Worm (Caenorhabditis elegans) whole organism, early embryonic: ENCODE measurements around the gene fbxb-40.

Experiments
- B0310.2 ChIP-seq: sonication (generic microtip); optimal IDR thresholded peaks from 2 replicates; lab custom pipeline; 2016; ENCODE audit warnings: mild to moderate bottlenecking, missing genetic modification characterization, missing compliant biosample characterization
- aly-1 ChIP-seq: sonication (generic microtip); optimal IDR thresholded peaks from 2 replicates; lab custom pipeline; 2016; ENCODE audit warnings: missing genetic modification characterization, missing compliant biosample characterization
- ama-1 ChIP-seq: fragments of 150-350 bp; optimal IDR thresholded peaks from 2 replicates; lab custom pipeline; 2014
- ceh-36 ChIP-seq: sonication (generic microtip); optimal IDR thresholded peaks from 2 replicates; lab custom pipeline; 2016; ENCODE audit warnings: missing genetic modification characterization, inconsistent platforms, missing compliant biosample characterization
- flt-1 ChIP-seq: fragments of 200-800 bp; sonication (Bioruptor generic); IDR thresholded peaks from 2 replicates; pipeline ENCODE4 v1.3.6; 2022; ENCODE audit warnings: missing genetic modification characterization, missing compliant biosample characterization
- hmbx-1 ChIP-seq: sonication (generic microtip); optimal IDR thresholded peaks from 2 replicates; lab custom pipeline; 2016; ENCODE audit warnings: mild to moderate bottlenecking, missing genetic modification characterization, missing compliant biosample characterization
- hmg-4 ChIP-seq: fragments of 200-800 bp; sonication (Bioruptor generic); optimal IDR thresholded peaks from 2 replicates; lab custom pipeline; 2018; ENCODE audit warnings: mild to moderate bottlenecking, missing genetic modification characterization, missing compliant biosample characterization
- pes-1 ChIP-seq: fragments of 200-800 bp; sonication (Bioruptor generic); IDR thresholded peaks from 2 replicates; pipeline ENCODE4 v1.3.6; 2022; ENCODE audit warnings: missing genetic modification reagents, missing genetic modification characterization, missing compliant biosample characterization
- sea-1 ChIP-seq: fragments of 200-800 bp; sonication (Bioruptor generic); conservative IDR thresholded peaks from 2 replicates; pipeline ENCODE4 v1.3.6; 2022; ENCODE audit warnings: missing genetic modification characterization, missing compliant biosample characterization
- tbx-37 ChIP-seq: fragments of 200-800 bp; sonication (Bioruptor generic); conservative IDR thresholded peaks from 2 replicates; pipeline ENCODE4 v1.3.6; 2022; ENCODE audit warnings: missing genetic modification reagents, missing genetic modification characterization, missing compliant biosample characterization

DNA sequence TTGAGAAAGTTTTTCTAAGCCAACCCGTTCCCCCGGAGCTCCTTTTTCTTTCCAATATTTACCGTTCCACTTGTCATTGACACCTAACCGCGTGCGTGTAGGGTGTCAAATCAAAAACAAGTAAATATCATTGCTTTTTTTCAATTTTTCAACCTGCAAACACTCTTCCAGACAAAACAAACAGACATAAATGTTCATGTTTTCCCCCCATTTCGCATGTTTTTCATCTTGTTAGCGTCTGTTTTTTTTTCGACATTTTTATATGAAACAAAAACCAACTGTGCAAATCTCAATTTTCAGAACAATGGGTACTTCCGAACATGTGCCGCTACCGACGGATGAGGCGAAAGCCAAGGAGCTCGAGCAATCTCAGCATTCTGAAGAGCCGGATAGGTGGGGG, 42.0 kb upstream of the fbxb-40 start, which contains the start of gene snf-3:
- TF ChIP-seq B0310.2 (tag; lab: Kevin White, UChicago): no peak
- no peak for TF ChIP-seq ceh-36 (tag; lab: Kevin White, UChicago)
- TF ChIP-seq pes-1 (GFP tag; lab: Robert Waterston, UW): no peak
- TF ChIP-seq hmg-4 (GFP tag; lab: Kevin White, UChicago): no peak
- TF ChIP-seq flt-1 (GFP tag; lab: Robert Waterston, UW): no peak
- TF ChIP-seq hmbx-1 (tag; lab: Kevin White, UChicago): no peak
- TF ChIP-seq ama-1 (lab: Kevin White, UChicago): no peak
- no peak for TF ChIP-seq aly-1 (tag; lab: Kevin White, UChicago)
- TF ChIP-seq tbx-37 (GFP tag; lab: Robert Waterston, UW): no peak
- no peak for TF ChIP-seq sea-1 (GFP tag; lab: Robert Waterston, UW)
